Fruit fly (Drosophila melanogaster) S2 (cell line): ENCODE data around the gene TwdlR.

Source experiments
- CG8478 ChIP-seq: fragments of >200 bp; optimal IDR thresholded peaks from 2 replicates; lab custom pipeline; 2018
- CTCF ChIP-seq, 2 experiments: fragments of >200 bp; optimal IDR thresholded peaks; 2 replicates each; lab custom pipeline; 2018

dm6 chr3R:26615428-26615827 lies 19.3 kb upstream of the TwdlR start:
- no peak for TF ChIP-seq CTCF (optimal IDR thresholded peaks at IDR 0.05; lab: Kevin White, UChicago)
- TF ChIP-seq CG8478 (lab: Kevin White, UChicago), result no peak
